Worm (Caenorhabditis elegans) whole organism, L4 larva: ENCODE data around the gene C06A12.3.

Experiments used
- F49E8.2 ChIP-seq: sonication (generic microtip); optimal IDR thresholded peaks from 2 replicates; lab custom pipeline; 2016; ENCODE audit warnings: missing compliant biosample characterization, mild to moderate bottlenecking, missing genetic modification characterization, borderline replicate concordance
- R02D3.7 ChIP-seq: fragments of 150-350 bp; sonication (generic microtip); optimal IDR thresholded peaks from 3 replicates; lab custom pipeline; 2014; ENCODE audit warnings: missing biosample characterization, missing genetic modification characterization
- Y105C5A.15 ChIP-seq: fragments of 200-800 bp; sonication (Bioruptor generic); IDR thresholded peaks from 2 replicates; pipeline ENCODE4 v1.3.6; 2022; ENCODE audit warnings: missing genetic modification characterization, missing compliant biosample characterization
- aha-1 ChIP-seq: fragments of 150-350 bp; peaks from one replicate; lab custom pipeline; 2014; ENCODE audit warnings: missing biosample characterization, missing genetic modification characterization
- aly-2 ChIP-seq: sonication (generic microtip); optimal IDR thresholded peaks from 2 replicates; lab custom pipeline; 2018; ENCODE audit warnings: missing biosample characterization, missing genetic modification characterization
- ceh-44 ChIP-seq: fragments of 200-800 bp; sonication (Bioruptor generic); IDR thresholded peaks from 2 replicates; pipeline ENCODE4 v1.3.6; 2022; ENCODE audit warnings: missing genetic modification reagents, missing genetic modification characterization, missing compliant biosample characterization
- cey-2 ChIP-seq: sonication (generic microtip); optimal IDR thresholded peaks from 3 replicates; lab custom pipeline; 2017; ENCODE audit warnings: missing genetic modification characterization, mild to moderate bottlenecking, missing compliant biosample characterization, antibody characterized with exemption, borderline replicate concordance; ENCODE audit not compliant: insufficient read depth
- daf-16 ChIP-seq, 3 experiments: sonication (generic microtip); optimal IDR thresholded peaks; 2 replicates each; lab custom pipeline; 2016 to 2017; ENCODE audit warnings: missing genetic modification characterization in 3 of 3, missing genetic modification reagents in 3 of 3, mild to moderate bottlenecking in 2 of 3, missing compliant biosample characterization in 2 of 3, missing biosample characterization in 1 of 3, moderate library complexity in 1 of 3
- dmd-6 ChIP-seq: fragments of 200-800 bp; sonication (Bioruptor generic); IDR thresholded peaks from 2 replicates; pipeline ENCODE4 v1.3.6; 2022; ENCODE audit warnings: missing genetic modification reagents, missing genetic modification characterization, missing compliant biosample characterization
- duxl-1 ChIP-seq: sonication (generic microtip); optimal IDR thresholded peaks from 2 replicates; lab custom pipeline; 2016; ENCODE audit warnings: mild to moderate bottlenecking, missing genetic modification characterization, moderate library complexity, missing compliant biosample characterization; ENCODE audit not compliant: poor library complexity
- dve-1 ChIP-seq: sonication (generic microtip); optimal IDR thresholded peaks from 2 replicates; lab custom pipeline; 2017; ENCODE audit warnings: antibody characterized with exemption, mild to moderate bottlenecking, missing genetic modification characterization, missing compliant biosample characterization; ENCODE audit not compliant: insufficient read depth
- egl-27 ChIP-seq: sonication (generic microtip); optimal IDR thresholded peaks from 3 replicates; lab custom pipeline; 2017; ENCODE audit warnings: missing biosample characterization, missing genetic modification reagents, missing genetic modification characterization
- hif-1 ChIP-seq, 2 experiments: sonication (generic microtip); optimal IDR thresholded peaks; 2 replicates each; lab custom pipeline; 2016 to 2017; ENCODE audit warnings: missing compliant biosample characterization in 2 of 2, missing genetic modification characterization in 2 of 2, missing genetic modification reagents in 2 of 2, missing genotype in 2 of 2, mild to moderate bottlenecking in 1 of 2
- hlh-11 ChIP-seq: fragments of 200-800 bp; sonication (Bioruptor generic); optimal IDR thresholded peaks from 2 replicates; lab custom pipeline; 2018; ENCODE audit warnings: mild to moderate bottlenecking, missing genetic modification characterization, missing compliant biosample characterization
- hlh-30 ChIP-seq: sonication (generic microtip); optimal IDR thresholded peaks from 2 replicates; lab custom pipeline; 2017; ENCODE audit warnings: antibody characterized with exemption, mild to moderate bottlenecking, missing genetic modification characterization, missing compliant biosample characterization; ENCODE audit not compliant: insufficient read depth
- lim-7 ChIP-seq: fragments of 200-800 bp; sonication (Bioruptor generic); IDR thresholded peaks from 2 replicates; pipeline ENCODE4 v1.3.6; 2022; ENCODE audit warnings: missing genetic modification characterization, missing compliant biosample characterization
- lin-15B ChIP-seq: fragments of 150-350 bp; sonication (generic microtip); optimal IDR thresholded peaks from 3 replicates; lab custom pipeline; 2014; ENCODE audit warnings: missing biosample characterization, missing genetic modification characterization
- lin-39 ChIP-seq: fragments of 150-350 bp; optimal IDR thresholded peaks from 2 replicates; lab custom pipeline; 2014; ENCODE audit warnings: missing biosample characterization, missing genetic modification reagents, missing genetic modification characterization
- lsy-2 ChIP-seq, 2 experiments: fragments of 150-350 bp in 1 of 2; sonication (generic microtip) in 1 of 2; optimal IDR thresholded peaks; 2 replicates each; lab custom pipeline; 2014 to 2017; ENCODE audit warnings: missing biosample characterization in 2 of 2, missing genetic modification characterization in 2 of 2
- madf-9 ChIP-seq: fragments of 200-800 bp; sonication (Bioruptor generic); conservative IDR thresholded peaks from 2 replicates; pipeline ENCODE4 v1.3.6; 2022; ENCODE audit warnings: missing genetic modification reagents, missing genetic modification characterization, missing compliant biosample characterization
- mdl-1 ChIP-seq, 2 experiments: fragments of 150-350 bp in 1 of 2; sonication (generic microtip) in 1 of 2; optimal IDR thresholded peaks; 2 replicates each; lab custom pipeline; 2014 to 2017; ENCODE audit warnings: missing biosample characterization in 2 of 2, missing genetic modification characterization in 2 of 2
- mep-1 ChIP-seq: fragments of 150-350 bp; sonication (generic microtip); optimal IDR thresholded peaks from 3 replicates; lab custom pipeline; 2014; ENCODE audit warnings: missing biosample characterization, missing genetic modification characterization
- nhr-25 ChIP-seq: sonication (generic microtip); optimal IDR thresholded peaks from 2 replicates; lab custom pipeline; 2017; ENCODE audit warnings: missing genetic modification characterization, mild to moderate bottlenecking, missing compliant biosample characterization, antibody characterized with exemption, moderate library complexity, borderline replicate concordance; ENCODE audit not compliant: insufficient read depth
- nhr-28 ChIP-seq: fragments of 150-350 bp; optimal IDR thresholded peaks from 2 replicates; lab custom pipeline; 2014; ENCODE audit warnings: missing biosample characterization, missing genetic modification characterization
- nhr-42 ChIP-seq: fragments of 200-800 bp; sonication (Bioruptor generic); IDR thresholded peaks from 2 replicates; pipeline ENCODE4 v1.3.6; 2022; ENCODE audit warnings: missing genetic modification characterization, missing compliant biosample characterization
- nhr-6 ChIP-seq: fragments of 150-350 bp; optimal IDR thresholded peaks from 2 replicates; lab custom pipeline; 2014; ENCODE audit warnings: missing biosample characterization, missing genetic modification characterization
- pha-4 ChIP-seq, 2 experiments: fragments of 150-350 bp in 1 of 2; fragments of 200-800 bp in 1 of 2; sonication (Bioruptor generic) in 1 of 2; IDR thresholded peaks in 1 of 2; optimal IDR thresholded peaks in 1 of 2; 2 replicates each; pipeline versions ENCODE4 v1.3.6 to Lab custom; 2014 to 2022; ENCODE audit warnings: missing genetic modification characterization in 2 of 2, missing genetic modification reagents in 2 of 2, missing biosample characterization in 1 of 2, missing compliant biosample characterization in 1 of 2
- pqm-1 ChIP-seq: sonication (generic microtip); optimal IDR thresholded peaks from 2 replicates; lab custom pipeline; 2017; ENCODE audit warnings: missing biosample characterization, missing genetic modification characterization
- skn-1 ChIP-seq: fragments of 150-350 bp; optimal IDR thresholded peaks from 2 replicates; lab custom pipeline; 2014; ENCODE audit warnings: missing biosample characterization, missing genetic modification characterization
- snpc-4 ChIP-seq: fragments of 150-350 bp; optimal IDR thresholded peaks from 2 replicates; lab custom pipeline; 2014; ENCODE audit warnings: missing biosample characterization, missing genetic modification characterization
- tag-97 ChIP-seq: fragments of 200-800 bp; sonication (Bioruptor generic); IDR thresholded peaks from 2 replicates; pipeline ENCODE4 v1.3.6; 2022; ENCODE audit warnings: missing genetic modification characterization, missing compliant biosample characterization
- unc-130 ChIP-seq: sonication (generic microtip); optimal IDR thresholded peaks from 2 replicates; lab custom pipeline; 2016; ENCODE audit warnings: missing genetic modification reagents, missing genetic modification characterization, missing compliant biosample characterization
- zfp-2 ChIP-seq: sonication (generic microtip); optimal IDR thresholded peaks from 2 replicates; lab custom pipeline; 2016; ENCODE audit warnings: mild to moderate bottlenecking, missing genetic modification characterization, missing compliant biosample characterization
- zfp-3 ChIP-seq: fragments of 200-800 bp; sonication (Bioruptor generic); conservative IDR thresholded peaks from 2 replicates; pipeline ENCODE4 v1.3.6; 2022; ENCODE audit warnings: missing genetic modification reagents, missing genetic modification characterization, missing compliant biosample characterization

The C06A12.3 gene

DNA sequence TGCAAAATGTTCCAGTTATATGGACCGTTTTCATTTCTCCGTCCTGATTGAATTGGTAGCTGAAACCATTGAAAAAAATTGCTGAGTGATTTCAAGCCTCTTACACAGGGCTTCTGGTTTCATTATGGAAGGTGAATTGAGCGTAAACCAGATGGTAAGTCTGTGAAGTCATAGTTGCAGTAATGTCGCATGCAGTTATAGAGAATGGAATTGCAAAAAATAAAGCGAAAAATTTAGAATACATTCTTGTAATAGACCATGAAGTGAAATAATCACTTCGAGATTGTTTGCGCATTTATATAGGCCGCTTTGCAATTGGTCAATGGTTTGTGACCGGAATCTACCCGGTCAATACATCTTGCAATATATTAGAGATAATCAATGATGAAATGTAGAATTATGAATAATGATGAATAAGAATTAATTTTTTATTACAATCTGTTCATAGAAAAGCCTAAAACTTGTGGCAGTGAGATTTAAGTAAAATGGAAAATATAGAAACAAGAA, 42.6 kb downstream of the C06A12.3 start, which contains the start of gene F11E6.4 (continued):
- TF ChIP-seq zfp-3 (GFP tag; lab: Robert Waterston, UW) (peak; percentile 93), duxl-1 (tag; lab: Kevin White, UChicago) (no peak), zfp-2 (tag; lab: Kevin White, UChicago) (no peak), hif-1 (tag; optimal IDR thresholded peaks at IDR 0.05; lab: Kevin White, UChicago) (no peak), dve-1 (tag; lab: Kevin White, UChicago) (peak; percentile 32), ceh-44 (GFP tag; lab: Robert Waterston, UW) (no peak), egl-27 (tag; lab: Kevin White, UChicago) (no peak), Y105C5A.15 (GFP tag; lab: Robert Waterston, UW) (0 out of 2 replicates have a peak, but pooled peaks have one; percentile 52), snpc-4 (no peak)

ce11 chrIV:17471870-17472459, 44.4 kb downstream of the C06A12.3 start, which contains the start of gene epic-1:
TSS of gene epic-1 (minus strand) at chrIV:17471920.
- no peak for TF ChIP-seq cey-2 (tag; lab: Kevin White, UChicago)
- peak; percentile 37 for TF ChIP-seq hlh-30 (tag; lab: Kevin White, UChicago)
- TF ChIP-seq lim-7: no peak
- no peak for TF ChIP-seq pqm-1 (tag; lab: Kevin White, UChicago)
- TF ChIP-seq dmd-6 (GFP tag; lab: Robert Waterston, UW): peak; percentile 32; the same call in 1 of the 2 replicates
- peak; percentile 55 for TF ChIP-seq aha-1
- no peak for TF ChIP-seq skn-1
- TF ChIP-seq nhr-6 (tag; lab: Kevin White, UChicago): no peak
- peak; percentile 55 for TF ChIP-seq hlh-11 (tag; lab: Kevin White, UChicago)
- no peak for TF ChIP-seq hif-1 (tag; optimal IDR thresholded peaks at IDR 0.05; lab: Kevin White, UChicago)
- no peak for TF ChIP-seq R02D3.7 (tag; lab: Kevin White, UChicago)
- peak; percentile 33 for TF ChIP-seq mep-1 (tag; lab: Kevin White, UChicago)
- peak; percentile 18 for TF ChIP-seq dve-1 (tag; lab: Kevin White, UChicago)
- peak; percentile 64 for TF ChIP-seq nhr-25
- TF ChIP-seq mdl-1 (tag; optimal IDR thresholded peaks at IDR 0.05; lab: Kevin White, UChicago): peak in 1 of 2 experiments; percentile 14
- peak; percentile 31 for TF ChIP-seq nhr-28 (tag; lab: Kevin White, UChicago)
- TF ChIP-seq, all 104 proteins: peak for 9

DNA sequence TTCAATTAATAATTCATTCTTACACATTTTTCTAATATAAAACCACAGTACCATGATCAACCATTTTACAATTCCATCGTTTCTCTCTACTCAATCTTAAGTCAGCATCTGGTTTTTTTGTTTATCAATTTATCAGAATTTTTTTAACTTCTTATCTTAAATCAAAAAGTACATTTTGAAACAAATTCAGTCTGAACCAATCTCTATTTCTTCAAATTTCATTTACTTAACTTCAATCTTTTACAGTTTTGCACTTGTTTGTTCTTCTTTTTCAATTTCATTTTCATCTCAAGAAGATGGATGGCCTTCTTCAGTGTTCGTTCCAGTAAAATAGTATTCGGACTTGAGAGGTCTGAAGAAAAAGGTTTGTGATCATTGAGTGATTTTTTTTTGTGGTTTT, 45.5 kb downstream of the C06A12.3 start, which contains the start of gene gba-3:
Gene gba-3, plus strand, starts transcription at position 301 of the 400 bp plus-strand sequence.
- TF ChIP-seq pha-4 (GFP tag; IDR thresholded peaks at IDR 0.05; lab: Robert Waterston, UW) (no peak), pha-4 (tag; optimal IDR thresholded peaks at IDR 0.05; lab: Kevin White, UChicago) (no peak), egl-27 (tag; lab: Kevin White, UChicago) (no peak), lsy-2 (tag; optimal IDR thresholded peaks at IDR 0.05; lab: Kevin White, UChicago) (no peak), daf-16 (GFP tag; optimal IDR thresholded peaks at IDR 0.05; lab: Kevin White, UChicago) (no peak), daf-16 (tag; optimal IDR thresholded peaks at IDR 0.05; lab: Kevin White, UChicago) (no peak), nhr-42 (no peak), F49E8.2 (no peak), lin-15B (tag; lab: Kevin White, UChicago) (no peak), snpc-4 (no peak), aly-2 (no peak), lin-39 (tag; lab: Kevin White, UChicago) (no peak), unc-130 (GFP tag; lab: Kevin White, UChicago) (no peak), madf-9 (GFP tag; lab: Robert Waterston, UW) (no peak), tag-97 (GFP tag; lab: Robert Waterston, UW) (no peak), nhr-28 (tag; lab: Kevin White, UChicago) (no peak)
